Worm (Caenorhabditis elegans) whole organism, late embryonic: ENCODE results near the gene pqn-83.
A peak's percentile ranks its signal among the peaks of the same experiment; 100 is the strongest.

Source experiments
- C08G9.2 ChIP-seq: sonication (generic microtip); optimal IDR thresholded peaks from 2 replicates; lab custom pipeline; 2016; ENCODE audit warnings: mild to moderate bottlenecking, missing genetic modification characterization, moderate library complexity, missing compliant biosample characterization
- F13H6.1 ChIP-seq: sonication (generic microtip); optimal IDR thresholded peaks from 2 replicates; lab custom pipeline; 2016; ENCODE audit warnings: missing genetic modification characterization, missing compliant biosample characterization
- K09A11.1 ChIP-seq: sonication (generic microtip); optimal IDR thresholded peaks from 2 replicates; lab custom pipeline; 2017; ENCODE audit warnings: antibody characterized with exemption, mild to moderate bottlenecking, missing genetic modification characterization, missing compliant biosample characterization; ENCODE audit not compliant: insufficient read depth
- T23F11.4 ChIP-seq: fragments of 200-800 bp; sonication (Bioruptor generic); optimal IDR thresholded peaks from 2 replicates; lab custom pipeline; 2018; ENCODE audit warnings: mild to moderate bottlenecking, missing genetic modification characterization, missing compliant biosample characterization
- Y22D7AL.16 ChIP-seq: sonication (generic microtip); optimal IDR thresholded peaks from 2 replicates; lab custom pipeline; 2016; ENCODE audit warnings: missing genetic modification characterization, missing compliant biosample characterization
- ahr-1 ChIP-seq: sonication (generic microtip); optimal IDR thresholded peaks from 2 replicates; lab custom pipeline; 2016; ENCODE audit warnings: missing genetic modification characterization, missing compliant biosample characterization
- ama-1 ChIP-seq: fragments of 150-350 bp; optimal IDR thresholded peaks from 2 replicates; lab custom pipeline; 2014
- ceh-14 ChIP-seq: sonication (generic microtip); optimal IDR thresholded peaks from 2 replicates; lab custom pipeline; 2016; ENCODE audit warnings: missing genotype, missing genetic modification characterization, missing compliant biosample characterization
- ceh-18 ChIP-seq: sonication (generic microtip); optimal IDR thresholded peaks from 2 replicates; lab custom pipeline; 2016; ENCODE audit warnings: missing genetic modification characterization, missing compliant biosample characterization
- ceh-19 ChIP-seq: fragments of 200-800 bp; sonication (Bioruptor generic); optimal IDR thresholded peaks from 2 replicates; lab custom pipeline; 2018; ENCODE audit warnings: mild to moderate bottlenecking, missing genetic modification characterization, missing compliant biosample characterization
- ceh-22 ChIP-seq: sonication (generic microtip); optimal IDR thresholded peaks from 2 replicates; lab custom pipeline; 2017; ENCODE audit warnings: missing biosample characterization, missing genetic modification characterization
- ceh-31 ChIP-seq: sonication (generic microtip); optimal IDR thresholded peaks from 2 replicates; lab custom pipeline; 2016; ENCODE audit warnings: missing genetic modification characterization, missing compliant biosample characterization
- ceh-34 ChIP-seq: sonication (generic microtip); optimal IDR thresholded peaks from 2 replicates; lab custom pipeline; 2016; ENCODE audit warnings: mild to moderate bottlenecking, missing genetic modification characterization, missing compliant biosample characterization
- ceh-45 ChIP-seq: fragments of 200-800 bp; sonication (Bioruptor generic); IDR thresholded peaks from 2 replicates; pipeline ENCODE4 v1.3.6; 2022; ENCODE audit warnings: missing genetic modification reagents, missing genetic modification characterization, missing compliant biosample characterization
- ceh-6 ChIP-seq: fragments of 200-800 bp; sonication (Bioruptor generic); optimal IDR thresholded peaks from 2 replicates; lab custom pipeline; 2018; ENCODE audit warnings: mild to moderate bottlenecking, missing genetic modification characterization, missing compliant biosample characterization
- dve-1 ChIP-seq: sonication (generic microtip); optimal IDR thresholded peaks from 2 replicates; lab custom pipeline; 2017; ENCODE audit warnings: antibody characterized with exemption, mild to moderate bottlenecking, missing genetic modification characterization, missing compliant biosample characterization
- elt-4 ChIP-seq: sonication (generic microtip); optimal IDR thresholded peaks from 2 replicates; lab custom pipeline; 2016; ENCODE audit warnings: missing genetic modification characterization, missing compliant biosample characterization
- eyg-1 ChIP-seq: sonication (generic microtip); optimal IDR thresholded peaks from 2 replicates; lab custom pipeline; 2016; ENCODE audit warnings: missing genotype, missing genetic modification characterization, missing compliant biosample characterization
- fkh-10 ChIP-seq: fragments of 150-350 bp; optimal IDR thresholded peaks from 2 replicates; lab custom pipeline; 2014; ENCODE audit warnings: missing biosample characterization, missing genetic modification reagents, missing genetic modification characterization
- fkh-6 ChIP-seq: sonication (generic microtip); optimal IDR thresholded peaks from 2 replicates; lab custom pipeline; 2016; ENCODE audit warnings: missing genetic modification characterization, missing compliant biosample characterization
- gmeb-2 ChIP-seq: sonication (generic microtip); optimal IDR thresholded peaks from 2 replicates; lab custom pipeline; 2016; ENCODE audit warnings: missing genetic modification characterization, inconsistent platforms, missing compliant biosample characterization
- hlh-30 ChIP-seq: sonication (generic microtip); optimal IDR thresholded peaks from 2 replicates; lab custom pipeline; 2017; ENCODE audit warnings: antibody characterized with exemption, missing genetic modification characterization, missing compliant biosample characterization; ENCODE audit not compliant: insufficient read depth
- hlh-6 ChIP-seq: sonication (generic microtip); optimal IDR thresholded peaks from 2 replicates; lab custom pipeline; 2016; ENCODE audit warnings: missing genotype, missing genetic modification characterization, missing compliant biosample characterization
- madf-2 ChIP-seq: sonication (generic microtip); optimal IDR thresholded peaks from 2 replicates; lab custom pipeline; 2017; ENCODE audit warnings: missing genetic modification characterization, missing compliant biosample characterization
- nfya-1 ChIP-seq: sonication (generic microtip); optimal IDR thresholded peaks from 2 replicates; lab custom pipeline; 2017; ENCODE audit warnings: missing genetic modification characterization, mild to moderate bottlenecking, missing compliant biosample characterization, antibody characterized with exemption, moderate library complexity
- nhr-232 ChIP-seq: sonication (generic microtip); optimal IDR thresholded peaks from 2 replicates; lab custom pipeline; 2016; ENCODE audit warnings: missing genetic modification characterization, missing compliant biosample characterization
- npax-4 ChIP-seq: sonication (generic microtip); optimal IDR thresholded peaks from 2 replicates; lab custom pipeline; 2016; ENCODE audit warnings: missing genetic modification characterization, missing compliant biosample characterization
- pat-9 ChIP-seq: fragments of 200-800 bp; sonication (Bioruptor generic); optimal IDR thresholded peaks from 2 replicates; lab custom pipeline; 2018; ENCODE audit warnings: mild to moderate bottlenecking, missing genetic modification characterization, moderate library complexity, missing compliant biosample characterization
- pax-1 ChIP-seq: fragments of 150-350 bp; optimal IDR thresholded peaks from 2 replicates; lab custom pipeline; 2014; ENCODE audit warnings: missing biosample characterization, missing genetic modification characterization
- pqm-1 ChIP-seq: sonication (generic microtip); optimal IDR thresholded peaks from 2 replicates; lab custom pipeline; 2016; ENCODE audit warnings: missing genetic modification characterization, missing compliant biosample characterization
- pros-1 ChIP-seq: fragments of 150-350 bp; optimal IDR thresholded peaks from 2 replicates; lab custom pipeline; 2014; ENCODE audit warnings: missing biosample characterization, missing genetic modification reagents, missing genetic modification characterization
- rnt-1 ChIP-seq: sonication (generic microtip); optimal IDR thresholded peaks from 2 replicates; lab custom pipeline; 2016; ENCODE audit warnings: missing genetic modification characterization, missing compliant biosample characterization
- sdc-2 ChIP-seq: sonication (generic microtip); optimal IDR thresholded peaks from 2 replicates; lab custom pipeline; 2016; ENCODE audit warnings: missing genotype, missing genetic modification characterization, missing compliant biosample characterization
- sox-2 ChIP-seq: fragments of 200-800 bp; sonication (Bioruptor generic); IDR thresholded peaks from 2 replicates; pipeline ENCODE4 v1.3.6; 2022; ENCODE audit warnings: missing genetic modification reagents, missing genetic modification characterization, missing compliant biosample characterization
- sox-4 ChIP-seq: sonication (generic microtip); optimal IDR thresholded peaks from 2 replicates; lab custom pipeline; 2017; ENCODE audit warnings: mild to moderate bottlenecking, missing genetic modification characterization, inconsistent platforms, missing compliant biosample characterization
- syd-9 ChIP-seq: sonication (generic microtip); optimal IDR thresholded peaks from 2 replicates; lab custom pipeline; 2016; ENCODE audit warnings: mild to moderate bottlenecking, missing genetic modification characterization, moderate library complexity, missing compliant biosample characterization
- tbx-2 ChIP-seq: sonication (generic microtip); optimal IDR thresholded peaks from 2 replicates; lab custom pipeline; 2016; ENCODE audit warnings: missing genetic modification characterization, missing compliant biosample characterization
- tbx-7 ChIP-seq: sonication (generic microtip); optimal IDR thresholded peaks from 2 replicates; lab custom pipeline; 2016; ENCODE audit warnings: missing genotype, missing genetic modification characterization, missing compliant biosample characterization
- ttx-3 ChIP-seq: sonication (generic microtip); optimal IDR thresholded peaks from 2 replicates; lab custom pipeline; 2016; ENCODE audit warnings: missing genetic modification reagents, missing genetic modification characterization, missing compliant biosample characterization
- unc-3 ChIP-seq, 2 experiments: fragments of 200-800 bp in 1 of 2; sonication (Bioruptor generic) in 1 of 2; sonication (generic microtip) in 1 of 2; conservative IDR thresholded peaks in 1 of 2; optimal IDR thresholded peaks in 1 of 2; 2 replicates each; pipeline versions ENCODE4 v1.3.6 to Lab custom; 2016 to 2022; ENCODE audit warnings: missing compliant biosample characterization in 2 of 2, missing genetic modification characterization in 2 of 2, missing genetic modification reagents in 1 of 2
- unc-42 ChIP-seq: sonication (generic microtip); optimal IDR thresholded peaks from 2 replicates; lab custom pipeline; 2016; ENCODE audit warnings: missing genotype, missing genetic modification characterization, missing compliant biosample characterization
- unc-55 ChIP-seq: sonication (generic microtip); optimal IDR thresholded peaks from 2 replicates; lab custom pipeline; 2017; ENCODE audit warnings: missing biosample characterization, missing genetic modification reagents, missing genetic modification characterization
- zip-5 ChIP-seq: sonication (generic microtip); optimal IDR thresholded peaks from 2 replicates; lab custom pipeline; 2016; ENCODE audit warnings: missing genetic modification characterization, missing compliant biosample characterization

Gene pqn-83

ce11 chrIII:13062414-13062965, 36.8 kb downstream of the pqn-83 start (continued):
- TF ChIP-seq ceh-22 (tag; lab: Kevin White, UChicago): peak; percentile 96
- TF ChIP-seq sdc-2 (tag; lab: Kevin White, UChicago): peak; percentile 86
- TF ChIP-seq tbx-7 (tag; lab: Kevin White, UChicago): peak; percentile 45
- peak; percentile 23 for TF ChIP-seq fkh-10 (GFP tag; lab: Kevin White, UChicago)
- TF ChIP-seq zip-5 (tag; lab: Kevin White, UChicago): no peak
- TF ChIP-seq ceh-45: no peak
- TF ChIP-seq C08G9.2: peak; percentile 64
- TF ChIP-seq ceh-14 (tag; lab: Kevin White, UChicago): peak; percentile 84
- TF ChIP-seq pat-9 (tag; lab: Kevin White, UChicago): peak; percentile 63
- TF ChIP-seq ahr-1 (tag; lab: Kevin White, UChicago): peak; percentile 68
- TF ChIP-seq ceh-6 (GFP tag; lab: Kevin White, UChicago): peak; percentile 67
- peak; percentile 65 for TF ChIP-seq syd-9
- TF ChIP-seq gmeb-2 (tag; lab: Kevin White, UChicago): no peak
- TF ChIP-seq ttx-3 (tag; lab: Kevin White, UChicago): peak; percentile 37
- peak; percentile 14 for TF ChIP-seq Y22D7AL.16 (tag; lab: Kevin White, UChicago)
- peak; percentile 96 for TF ChIP-seq rnt-1 (tag; lab: Kevin White, UChicago)
- TF ChIP-seq fkh-6 (tag; lab: Kevin White, UChicago): no peak
- peak; percentile 94 for TF ChIP-seq F13H6.1
- peak; percentile 92 for TF ChIP-seq ceh-19
- TF ChIP-seq pax-1 (tag; lab: Kevin White, UChicago): no peak
- TF ChIP-seq sox-4 (tag; lab: Kevin White, UChicago): no peak
- TF ChIP-seq ceh-34 (tag; lab: Kevin White, UChicago): peak; percentile 96
- TF ChIP-seq pqm-1 (tag; lab: Kevin White, UChicago): no peak
- no peak for TF ChIP-seq unc-3 (GFP tag; conservative IDR thresholded peaks at IDR 0.05; lab: Robert Waterston, UW)
- peak; percentile 79 for TF ChIP-seq unc-3 (tag; optimal IDR thresholded peaks at IDR 0.05; lab: Kevin White, UChicago)
- TF ChIP-seq elt-4 (tag; lab: Kevin White, UChicago): no peak
- TF ChIP-seq madf-2: peak; percentile 61
- TF ChIP-seq T23F11.4 (GFP tag; lab: Kevin White, UChicago): peak; percentile 75
- TF ChIP-seq K09A11.1 (tag; lab: Kevin White, UChicago): no peak
- no peak for TF ChIP-seq npax-4 (tag; lab: Kevin White, UChicago)
- TF ChIP-seq, all 69 proteins: peak for 53

ce11 chrIII:13061734-13062133, 37.5 kb downstream of the pqn-83 start:
- peak; percentile 6 for TF ChIP-seq madf-2
- TF ChIP-seq pax-1 (tag; lab: Kevin White, UChicago): no peak
- TF ChIP-seq, all 69 proteins: peak for 1

- TF ChIP-seq unc-55 (GFP tag; lab: Kevin White, UChicago): peak; percentile 89
- no peak for TF ChIP-seq npax-4 (tag; lab: Kevin White, UChicago)
- TF ChIP-seq ceh-31 (tag; lab: Kevin White, UChicago): peak; percentile 83
- no peak for TF ChIP-seq unc-3 (GFP tag; conservative IDR thresholded peaks at IDR 0.05; lab: Robert Waterston, UW)
- TF ChIP-seq unc-3 (tag; optimal IDR thresholded peaks at IDR 0.05; lab: Kevin White, UChicago): peak; percentile 19
- peak; percentile 82 for TF ChIP-seq pax-1 (tag; lab: Kevin White, UChicago)
- TF ChIP-seq fkh-6 (tag; lab: Kevin White, UChicago): no peak
- TF ChIP-seq ceh-18: peak; percentile 60
- peak; percentile 59 for TF ChIP-seq pros-1 (tag; lab: Kevin White, UChicago)
- peak; percentile 88 for TF ChIP-seq dve-1 (tag; lab: Kevin White, UChicago)
- peak; percentile 52 for TF ChIP-seq tbx-2 (tag; lab: Kevin White, UChicago)
- TF ChIP-seq hlh-30 (tag; lab: Kevin White, UChicago): peak; percentile 90
- TF ChIP-seq ama-1: peak; percentile 95
- no peak for TF ChIP-seq nhr-232 (tag; lab: Kevin White, UChicago)
- TF ChIP-seq nfya-1 (tag; lab: Kevin White, UChicago): peak; percentile 82
- no peak for TF ChIP-seq pat-9 (tag; lab: Kevin White, UChicago)
- TF ChIP-seq fkh-10 (GFP tag; lab: Kevin White, UChicago): no peak
- peak; percentile 96 for TF ChIP-seq unc-42 (tag; lab: Kevin White, UChicago)
- TF ChIP-seq hlh-6 (tag; lab: Kevin White, UChicago): no peak
- no peak for TF ChIP-seq sdc-2 (tag; lab: Kevin White, UChicago)
- no peak for TF ChIP-seq ceh-45
- TF ChIP-seq K09A11.1 (tag; lab: Kevin White, UChicago): peak; percentile 17
- no peak for TF ChIP-seq rnt-1 (tag; lab: Kevin White, UChicago)
- TF ChIP-seq eyg-1 (tag; lab: Kevin White, UChicago): peak; percentile 44
- no peak for TF ChIP-seq sox-2
Observed at ce11 chrIII:13061136-13061535, 38.1 kb downstream of the pqn-83 start.
